Worm (Caenorhabditis elegans) whole organism, mixed stage, embryonic: ENCODE data around the gene T23F2.4.

Experiments
- blmp-1 ChIP-seq: fragments of 150-350 bp; optimal IDR thresholded peaks from 2 replicates; lab custom pipeline; 2014; ENCODE audit warnings: missing biosample characterization, missing genetic modification characterization
- ces-1 ChIP-seq: fragments of 150-350 bp; optimal IDR thresholded peaks from 2 replicates; lab custom pipeline; 2014; ENCODE audit warnings: missing biosample characterization, missing genetic modification reagents, missing genetic modification characterization
- elt-1 ChIP-seq: sonication (generic microtip); optimal IDR thresholded peaks from 2 replicates; lab custom pipeline; 2017; ENCODE audit warnings: missing genetic modification characterization, mild to moderate bottlenecking, missing compliant biosample characterization, antibody characterized with exemption, moderate library complexity, borderline replicate concordance; ENCODE audit not compliant: insufficient read depth
- flh-1 ChIP-seq: fragments of 200-800 bp; sonication (Bioruptor generic); optimal IDR thresholded peaks from 2 replicates; lab custom pipeline; 2018; ENCODE audit warnings: mild to moderate bottlenecking, missing genetic modification characterization, moderate library complexity, missing compliant biosample characterization
- ham-2 ChIP-seq: fragments of 200-800 bp; sonication (Bioruptor generic); optimal IDR thresholded peaks from 2 replicates; lab custom pipeline; 2018; ENCODE audit warnings: mild to moderate bottlenecking, missing genetic modification characterization, missing compliant biosample characterization
- lin-13 ChIP-seq: fragments of 150-350 bp; optimal IDR thresholded peaks from 2 replicates; lab custom pipeline; 2014; ENCODE audit warnings: missing biosample characterization, missing genetic modification characterization
- lsy-2 ChIP-seq: fragments of 150-350 bp; optimal IDR thresholded peaks from 2 replicates; lab custom pipeline; 2014; ENCODE audit warnings: missing biosample characterization, missing genetic modification characterization
- mep-1 ChIP-seq: fragments of 150-350 bp; optimal IDR thresholded peaks from 2 replicates; lab custom pipeline; 2017; ENCODE audit warnings: missing biosample characterization, missing genetic modification reagents, missing genetic modification characterization, inconsistent platforms
- nhr-237 ChIP-seq: fragments of 150-350 bp; optimal IDR thresholded peaks from 2 replicates; lab custom pipeline; 2014; ENCODE audit warnings: missing biosample characterization, missing genetic modification characterization
- pha-4 ChIP-seq: fragments of 150-350 bp; optimal IDR thresholded peaks from 2 replicates; lab custom pipeline; 2018; ENCODE audit warnings: missing biosample characterization, missing genetic modification reagents, missing genetic modification characterization
- snpc-4 ChIP-seq: fragments of 150-350 bp; optimal IDR thresholded peaks from 2 replicates; lab custom pipeline; 2014; ENCODE audit warnings: missing biosample characterization, missing genetic modification characterization
- unc-62 ChIP-seq: fragments of 150-350 bp; optimal IDR thresholded peaks from 2 replicates; lab custom pipeline; 2014; ENCODE audit warnings: missing biosample characterization, missing genetic modification reagents, missing genetic modification characterization

ce11 chrX:5522769-5523601 lies 8.1 kb upstream of the T23F2.4 start, which contains the start of gene mboa-3:
- TF ChIP-seq snpc-4 (no peak), lin-13 (tag; lab: Kevin White, UChicago) (no peak), pha-4 (tag; lab: Kevin White, UChicago) (no peak), mep-1 (no peak), blmp-1 (tag; lab: Kevin White, UChicago) (no peak), unc-62 (GFP tag; lab: Kevin White, UChicago) (no peak), ham-2 (GFP tag; lab: Kevin White, UChicago) (no peak), nhr-237 (no peak), lsy-2 (no peak), ces-1 (no peak), flh-1 (GFP tag; lab: Kevin White, UChicago) (no peak), elt-1 (no peak)
